Worm (Caenorhabditis elegans) whole organism, L3 larva: Measurements from ENCODE around the gene cyp-25A3.
A peak's percentile ranks its signal among the peaks of the same experiment; 100 is the strongest.

ENCODE experiments used
- R02D3.7 ChIP-seq: fragments of 150-350 bp; optimal IDR thresholded peaks from 2 replicates; lab custom pipeline; 2014; ENCODE audit warnings: missing biosample characterization, missing genetic modification characterization
- aly-2 ChIP-seq: fragments of 150-350 bp; optimal IDR thresholded peaks from 2 replicates; lab custom pipeline; 2014; ENCODE audit warnings: missing biosample characterization, missing genetic modification characterization
- ceh-16 ChIP-seq: sonication (generic microtip); optimal IDR thresholded peaks from 2 replicates; lab custom pipeline; 2017; ENCODE audit warnings: missing biosample characterization, missing genetic modification characterization
- ceh-82 ChIP-seq: fragments of 150-350 bp; optimal IDR thresholded peaks from 2 replicates; lab custom pipeline; 2014; ENCODE audit warnings: missing biosample characterization, missing genetic modification characterization
- ceh-9 ChIP-seq: sonication (generic microtip); optimal IDR thresholded peaks from 2 replicates; lab custom pipeline; 2018; ENCODE audit warnings: missing biosample characterization, missing genetic modification characterization
- daf-12 ChIP-seq: fragments of 150-350 bp; optimal IDR thresholded peaks from 2 replicates; lab custom pipeline; 2014; ENCODE audit warnings: missing biosample characterization, missing genetic modification reagents, missing genetic modification characterization
- egl-5 ChIP-seq: fragments of 150-350 bp; optimal IDR thresholded peaks from 2 replicates; lab custom pipeline; 2017; ENCODE audit warnings: missing biosample characterization, missing genetic modification reagents, missing genetic modification characterization, inconsistent platforms
- elt-2 ChIP-seq: sonication (generic microtip); optimal IDR thresholded peaks from 2 replicates; lab custom pipeline; 2016; ENCODE audit warnings: missing genetic modification reagents, mild to moderate bottlenecking, missing genetic modification characterization, missing compliant biosample characterization
- elt-3 ChIP-seq, 3 experiments: fragments of 150-350 bp in 1 of 3; sonication (generic microtip) in 2 of 3; optimal IDR thresholded peaks; 2 replicates in 2 of 3; 4 replicates in 1 of 3; lab custom pipeline; 2014 to 2017; ENCODE audit warnings: missing biosample characterization in 3 of 3, missing genetic modification characterization in 3 of 3
- eor-1 ChIP-seq, 2 experiments: fragments of 150-350 bp; optimal IDR thresholded peaks; 2 replicates each; lab custom pipeline; 2014 to 2018; ENCODE audit warnings: missing biosample characterization in 2 of 2, missing genetic modification characterization in 2 of 2
- fkh-10 ChIP-seq: sonication (generic microtip); optimal IDR thresholded peaks from 2 replicates; lab custom pipeline; 2017; ENCODE audit warnings: missing biosample characterization, missing genetic modification reagents, missing genetic modification characterization
- fkh-2 ChIP-seq: fragments of 150-350 bp; optimal IDR thresholded peaks from 2 replicates; lab custom pipeline; 2014; ENCODE audit warnings: missing biosample characterization, missing genetic modification reagents, missing genetic modification characterization
- jun-1 ChIP-seq: fragments of 150-350 bp; optimal IDR thresholded peaks from 2 replicates; lab custom pipeline; 2014; ENCODE audit warnings: missing biosample characterization, missing genetic modification reagents, missing genetic modification characterization
- lin-15B ChIP-seq: fragments of 150-350 bp; optimal IDR thresholded peaks from 2 replicates; lab custom pipeline; 2014; ENCODE audit warnings: missing biosample characterization, missing genetic modification characterization
- lin-39 ChIP-seq: fragments of 150-350 bp; optimal IDR thresholded peaks from 2 replicates; lab custom pipeline; 2018; ENCODE audit warnings: missing biosample characterization, missing genetic modification reagents, missing genetic modification characterization
- lsy-12 ChIP-seq: sonication (generic microtip); optimal IDR thresholded peaks from 2 replicates; lab custom pipeline; 2016; ENCODE audit warnings: mild to moderate bottlenecking, missing genetic modification characterization, missing compliant biosample characterization
- mml-1 ChIP-seq: fragments of 150-350 bp; sonication (generic microtip); optimal IDR thresholded peaks from 3 replicates; lab custom pipeline; 2014; ENCODE audit warnings: missing biosample characterization, missing genetic modification characterization
- nfya-1 ChIP-seq: sonication (generic microtip); optimal IDR thresholded peaks from 2 replicates; lab custom pipeline; 2017; ENCODE audit warnings: missing genetic modification characterization, mild to moderate bottlenecking, missing compliant biosample characterization, antibody characterized with exemption, moderate library complexity; ENCODE audit not compliant: insufficient read depth
- nhr-12 ChIP-seq: fragments of 150-350 bp; optimal IDR thresholded peaks from 2 replicates; lab custom pipeline; 2014; ENCODE audit warnings: missing biosample characterization, missing genetic modification characterization
- nhr-23 ChIP-seq: fragments of 150-350 bp; optimal IDR thresholded peaks from 2 replicates; lab custom pipeline; 2014; ENCODE audit warnings: missing biosample characterization, missing genetic modification reagents, missing genetic modification characterization
- nhr-25 ChIP-seq: sonication (generic microtip); optimal IDR thresholded peaks from 2 replicates; lab custom pipeline; 2017; ENCODE audit warnings: missing biosample characterization, missing genetic modification characterization
- nhr-28 ChIP-seq: fragments of 150-350 bp; optimal IDR thresholded peaks from 2 replicates; lab custom pipeline; 2014; ENCODE audit warnings: missing biosample characterization, missing genetic modification characterization
- nhr-67 ChIP-seq: fragments of 150-350 bp; optimal IDR thresholded peaks from 2 replicates; lab custom pipeline; 2014; ENCODE audit warnings: missing biosample characterization, missing genetic modification characterization
- nhr-77 ChIP-seq: fragments of 150-350 bp; optimal IDR thresholded peaks from 2 replicates; lab custom pipeline; 2014; ENCODE audit warnings: missing biosample characterization, missing genetic modification characterization
- pha-4 ChIP-seq: fragments of 150-350 bp; optimal IDR thresholded peaks from 2 replicates; lab custom pipeline; 2014; ENCODE audit warnings: missing biosample characterization, missing genetic modification reagents, missing genetic modification characterization
- pqm-1 ChIP-seq: fragments of 150-350 bp; optimal IDR thresholded peaks from 2 replicates; lab custom pipeline; 2017; ENCODE audit warnings: missing biosample characterization, missing genetic modification characterization, inconsistent platforms
- sea-2 ChIP-seq: fragments of 150-350 bp; sonication (generic microtip); optimal IDR thresholded peaks from 4 replicates; lab custom pipeline; 2014; ENCODE audit warnings: missing biosample characterization, missing genetic modification reagents, missing genetic modification characterization
- snpc-4 ChIP-seq: fragments of 150-350 bp; optimal IDR thresholded peaks from 2 replicates; lab custom pipeline; 2014; ENCODE audit warnings: missing biosample characterization, missing genetic modification characterization
- tbx-2 ChIP-seq: sonication (generic microtip); optimal IDR thresholded peaks from 2 replicates; lab custom pipeline; 2016; ENCODE audit warnings: mild to moderate bottlenecking, missing genetic modification characterization, missing compliant biosample characterization
- unc-39 ChIP-seq: sonication (generic microtip); optimal IDR thresholded peaks from 4 replicates; lab custom pipeline; 2017; ENCODE audit warnings: missing biosample characterization, missing genetic modification characterization
- unc-62 ChIP-seq: fragments of 150-350 bp; sonication (generic microtip); optimal IDR thresholded peaks from 4 replicates; lab custom pipeline; 2014; ENCODE audit warnings: missing biosample characterization, missing genetic modification reagents, missing genetic modification characterization
- zag-1 ChIP-seq: fragments of 150-350 bp; optimal IDR thresholded peaks from 2 replicates; lab custom pipeline; 2014; ENCODE audit warnings: missing biosample characterization, missing genetic modification characterization
- ztf-11 ChIP-seq: fragments of 150-350 bp; optimal IDR thresholded peaks from 2 replicates; lab custom pipeline; 2014; ENCODE audit warnings: missing biosample characterization, missing genetic modification characterization
- ztf-4 ChIP-seq: fragments of 150-350 bp; optimal IDR thresholded peaks from 2 replicates; lab custom pipeline; 2014; ENCODE audit warnings: missing biosample characterization, missing genetic modification characterization

The cyp-25A3 gene

ce11 chrIII:3834800-3835271 lies 4.7 kb downstream of the cyp-25A3 start, which contains the start of gene cyp-25A2:
TSS of gene cyp-25A2 (plus strand) at chrIII:3835221.
- TF ChIP-seq mml-1 (tag; lab: Kevin White, UChicago) (no peak), tbx-2 (tag; lab: Kevin White, UChicago) (no peak), snpc-4 (tag; lab: Kevin White, UChicago) (no peak), ztf-11 (tag; lab: Kevin White, UChicago) (no peak), nfya-1 (no peak), eor-1 (tag; optimal IDR thresholded peaks at IDR 0.05; lab: Kevin White, UChicago) (no peak), ceh-82 (tag; lab: Kevin White, UChicago) (no peak), jun-1 (tag; lab: Kevin White, UChicago) (peak; percentile 24), pha-4 (peak; percentile 52), fkh-10 (GFP tag; lab: Kevin White, UChicago) (no peak), nhr-12 (tag; lab: Kevin White, UChicago) (no peak), ceh-16 (tag; lab: Kevin White, UChicago) (no peak), pqm-1 (tag; lab: Kevin White, UChicago) (peak; percentile 83), unc-62 (GFP tag; lab: Kevin White, UChicago) (no peak), fkh-2 (tag; lab: Kevin White, UChicago) (no peak), elt-2 (tag; lab: Kevin White, UChicago) (peak; percentile 81), lin-15B (no peak), R02D3.7 (tag; lab: Kevin White, UChicago) (no peak), lsy-12 (tag; lab: Kevin White, UChicago) (no peak), nhr-77 (tag; lab: Kevin White, UChicago) (no peak), nhr-25 (no peak)

ce11 chrIII:3832291-3832690 lies 7.2 kb downstream of the cyp-25A3 start, which contains the start of gene cyp-25A1:
TSS of gene cyp-25A1 (plus strand) at chrIII:3832591.
- TF ChIP-seq elt-3 (tag; optimal IDR thresholded peaks at IDR 0.05; lab: Kevin White, UChicago) (no peak), ceh-9 (tag; lab: Kevin White, UChicago) (no peak), egl-5 (tag; lab: Kevin White, UChicago) (no peak), ceh-82 (tag; lab: Kevin White, UChicago) (no peak), daf-12 (no peak), nhr-77 (tag; lab: Kevin White, UChicago) (no peak), lin-39 (tag; lab: Kevin White, UChicago) (no peak), ztf-11 (tag; lab: Kevin White, UChicago) (no peak), sea-2 (GFP tag; lab: Kevin White, UChicago) (no peak), elt-2 (tag; lab: Kevin White, UChicago) (no peak), lsy-12 (tag; lab: Kevin White, UChicago) (no peak), eor-1 (tag; optimal IDR thresholded peaks at IDR 0.05; lab: Kevin White, UChicago) (no peak)
- TF ChIP-seq, all 47 proteins: peak for 0

ce11 chrIII:3831798-3832197 lies 7.7 kb downstream of the cyp-25A3 start:
- TF ChIP-seq unc-39 (tag; lab: Kevin White, UChicago) (no peak), nhr-12 (tag; lab: Kevin White, UChicago) (no peak), snpc-4 (tag; lab: Kevin White, UChicago) (no peak), nhr-28 (tag; lab: Kevin White, UChicago) (no peak), lin-39 (tag; lab: Kevin White, UChicago) (no peak), aly-2 (tag; lab: Kevin White, UChicago) (no peak), pqm-1 (tag; lab: Kevin White, UChicago) (no peak), ceh-9 (tag; lab: Kevin White, UChicago) (no peak), nfya-1 (no peak), lsy-12 (tag; lab: Kevin White, UChicago) (no peak), nhr-23 (tag; lab: Kevin White, UChicago) (no peak), nhr-67 (tag; lab: Kevin White, UChicago) (no peak), nhr-77 (tag; lab: Kevin White, UChicago) (no peak), sea-2 (GFP tag; lab: Kevin White, UChicago) (no peak), R02D3.7 (tag; lab: Kevin White, UChicago) (no peak), zag-1 (no peak), ztf-4 (tag; lab: Kevin White, UChicago) (no peak), nhr-25 (no peak)
- TF ChIP-seq, all 47 proteins: peak for 0

- no peak for TF ChIP-seq zag-1
Measured at ce11 chrIII:3831381-3831780, 8.2 kb downstream of the cyp-25A3 start, which contains the start of gene C36A4.10. TSS of gene C36A4.10 (minus strand) at chrIII:3831481.
